Worm (Caenorhabditis elegans): Measurements from ENCODE around the gene C39D10.11.

ce11 chrX:7944999-7945398 is 41.9 kb downstream of the C39D10.11 start, which contains the start of gene tnt-3:
- TF ChIP-seq dpl-1 (GFP tag; optimal IDR thresholded peaks at IDR 0.05): no peak
- no peak for TF ChIP-seq nhr-90 (tag; optimal IDR thresholded peaks at IDR 0.05)
- TF ChIP-seq mel-28 (tag; optimal IDR thresholded peaks at IDR 0.05; ENCODE audit: borderline replicate concordance): no peak

All from whole organism, young adult.